Worm (Caenorhabditis elegans) whole organism, young adult: Measurements from ENCODE around the gene hsp-6.

Experiments
- B0019.2 ChIP-seq: fragments of 200-800 bp; sonication (Bioruptor generic); conservative IDR thresholded peaks from 2 replicates; pipeline ENCODE4 v1.3.6; 2022; ENCODE audit warnings: missing genetic modification reagents, missing genetic modification characterization, missing compliant biosample characterization
- F39B2.1 ChIP-seq: fragments of 200-800 bp; sonication (Bioruptor generic); IDR thresholded peaks from 2 replicates; pipeline ENCODE4 v1.3.6; 2022; ENCODE audit warnings: missing genetic modification reagents, missing genetic modification characterization, missing compliant biosample characterization
- F52B5.7 ChIP-seq: sonication (generic microtip); optimal IDR thresholded peaks from 2 replicates; lab custom pipeline; 2016; ENCODE audit warnings: mild to moderate bottlenecking, missing genetic modification characterization, missing compliant biosample characterization
- F57C9.4 ChIP-seq: sonication (generic microtip); optimal IDR thresholded peaks from 2 replicates; lab custom pipeline; 2017; ENCODE audit warnings: mild to moderate bottlenecking, missing genetic modification characterization, missing compliant biosample characterization
- Y79H2A.3 ChIP-seq: fragments of 200-800 bp; sonication (Bioruptor generic); conservative IDR thresholded peaks from 2 replicates; pipeline ENCODE4 v1.3.6; 2022; ENCODE audit warnings: missing genetic modification reagents, missing genetic modification characterization, missing compliant biosample characterization
- ama-1 ChIP-seq, 3 experiments: fragments of 150-350 bp in 1 of 3; sonication (generic microtip) in 2 of 3; optimal IDR thresholded peaks; 2 replicates each; lab custom pipeline; 2014 to 2018; ENCODE audit warnings: missing biosample characterization in 2 of 3, missing genetic modification characterization in 2 of 3, missing genetic modification reagents in 2 of 3
- aptf-3 ChIP-seq: fragments of 200-800 bp; sonication (Bioruptor generic); IDR thresholded peaks from 2 replicates; pipeline ENCODE4 v1.3.6; 2022; ENCODE audit warnings: missing genetic modification characterization, missing compliant biosample characterization
- ceh-100 ChIP-seq: fragments of 200-800 bp; sonication (Bioruptor generic); IDR thresholded peaks from 2 replicates; pipeline ENCODE4 v1.3.6; 2022; ENCODE audit warnings: missing genetic modification reagents, missing genetic modification characterization, missing compliant biosample characterization
- ekl-4 ChIP-seq: fragments of 200-800 bp; sonication (Bioruptor generic); IDR thresholded peaks from 2 replicates; pipeline ENCODE4 v1.3.6; 2022; ENCODE audit warnings: missing genetic modification reagents, missing genetic modification characterization, missing compliant biosample characterization
- nfya-1 ChIP-seq: sonication (generic microtip); optimal IDR thresholded peaks from 2 replicates; lab custom pipeline; 2017; ENCODE audit warnings: antibody characterized with exemption, missing compliant biosample characterization, missing genetic modification characterization, borderline replicate concordance; ENCODE audit not compliant: insufficient read depth
- nhr-80 ChIP-seq: sonication (generic microtip); optimal IDR thresholded peaks from 2 replicates; lab custom pipeline; 2016; ENCODE audit warnings: missing genetic modification characterization, missing compliant biosample characterization
- pha-4 ChIP-seq: fragments of 150-350 bp; sonication (generic microtip); optimal IDR thresholded peaks from 2 replicates; lab custom pipeline; 2014; ENCODE audit warnings: missing biosample characterization, missing genetic modification reagents, missing genetic modification characterization
- unc-130 ChIP-seq: sonication (generic microtip); optimal IDR thresholded peaks from 2 replicates; lab custom pipeline; 2016; ENCODE audit warnings: missing genetic modification reagents, missing genetic modification characterization, missing compliant biosample characterization
- ztf-18 ChIP-seq: sonication (generic microtip); optimal IDR thresholded peaks from 2 replicates; lab custom pipeline; 2016; ENCODE audit warnings: missing genotype, mild to moderate bottlenecking, missing genetic modification characterization, missing compliant biosample characterization

DNA sequence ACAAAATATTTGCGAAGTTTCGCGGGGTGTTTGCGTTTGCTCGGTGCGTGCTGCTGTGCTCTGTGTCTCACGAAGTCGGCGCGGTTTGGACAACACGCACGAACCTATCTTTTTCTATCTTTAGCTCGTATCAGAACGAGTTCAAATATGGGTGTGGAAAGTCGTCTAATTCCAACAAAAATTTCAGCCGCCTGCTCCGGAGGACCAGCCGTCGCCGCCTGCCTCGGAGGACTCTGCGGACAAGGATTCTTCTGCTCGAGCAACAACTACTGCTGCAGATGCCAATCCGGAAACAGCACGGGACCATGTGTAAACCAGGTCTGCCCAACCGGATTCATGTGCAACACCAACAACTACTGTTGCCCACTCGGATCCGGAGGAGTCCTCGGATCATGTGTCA, 24.6 kb downstream of the hsp-6 start:
- no peak for TF ChIP-seq B0019.2 (GFP tag; lab: Robert Waterston, UW)
- TF ChIP-seq F39B2.1 (GFP tag; lab: Robert Waterston, UW), result no peak
- no peak for TF ChIP-seq nhr-80 (tag; lab: Kevin White, UChicago)
- no peak for TF ChIP-seq ztf-18
- TF ChIP-seq ama-1 (optimal IDR thresholded peaks at IDR 0.05; lab: Kevin White, UChicago), result no peak
- no peak for TF ChIP-seq ama-1 (GFP tag; optimal IDR thresholded peaks at IDR 0.05; lab: Kevin White, UChicago)
- no peak for TF ChIP-seq ekl-4
- TF ChIP-seq F52B5.7, result no peak
- TF ChIP-seq Y79H2A.3 (GFP tag; lab: Robert Waterston, UW), result no peak
- TF ChIP-seq unc-130 (GFP tag; lab: Kevin White, UChicago), result no peak
- no peak for TF ChIP-seq nfya-1 (tag; lab: Kevin White, UChicago)
- no peak for TF ChIP-seq F57C9.4 (tag; lab: Kevin White, UChicago)
- no peak for TF ChIP-seq pha-4
- TF ChIP-seq aptf-3 (GFP tag; lab: Robert Waterston, UW), result no peak
- no peak for TF ChIP-seq ceh-100
